Fruit fly (Drosophila melanogaster) S2 (cell line): Measurements from ENCODE around the gene Myc.

ENCODE experiments used
- CG8478 ChIP-seq: fragments of >200 bp; optimal IDR thresholded peaks from 2 replicates; lab custom pipeline; 2018
- CTCF ChIP-seq, 2 experiments: fragments of >200 bp; optimal IDR thresholded peaks; 2 replicates each; lab custom pipeline; 2018

DNA sequence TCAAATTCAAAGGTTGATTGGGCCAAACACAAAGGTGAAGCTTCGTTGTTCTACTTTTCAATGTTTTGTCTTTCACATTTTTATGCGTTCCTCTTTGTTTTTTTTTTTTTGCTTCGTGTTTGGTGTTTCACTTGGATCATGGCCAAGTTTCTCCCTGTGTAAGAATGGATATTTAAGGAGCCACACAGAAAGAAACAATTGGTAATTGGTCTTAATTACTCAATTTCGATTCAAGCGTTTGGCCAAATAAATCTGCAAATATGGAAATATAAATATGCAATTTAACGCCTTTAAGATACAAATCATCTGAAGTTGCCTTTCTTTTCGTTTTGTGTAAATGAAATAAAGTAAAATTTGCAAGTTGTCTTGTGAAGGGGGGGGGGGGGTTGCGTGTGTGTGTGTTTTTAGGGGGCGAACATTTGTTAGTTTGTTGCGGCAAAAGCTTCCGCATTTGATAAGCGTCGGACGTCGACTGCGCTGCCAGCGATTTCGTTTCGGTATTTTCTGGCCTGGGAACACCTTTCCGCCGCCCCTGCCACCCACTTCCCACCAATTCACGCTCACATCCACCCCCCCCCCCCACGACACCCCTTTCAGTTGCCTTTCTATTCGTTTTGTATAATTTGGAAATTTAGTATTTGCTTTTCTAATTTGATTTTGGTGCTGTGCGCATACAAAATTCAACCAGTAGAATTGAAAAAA lies 25.8 kb downstream of the Myc start:
- no peak for TF ChIP-seq CG8478
- TF ChIP-seq CTCF (optimal IDR thresholded peaks at IDR 0.05; lab: Kevin White, UChicago): no peak
